Worm (Caenorhabditis elegans): ENCODE results near the gene asna-1.

Gene asna-1

DNA sequence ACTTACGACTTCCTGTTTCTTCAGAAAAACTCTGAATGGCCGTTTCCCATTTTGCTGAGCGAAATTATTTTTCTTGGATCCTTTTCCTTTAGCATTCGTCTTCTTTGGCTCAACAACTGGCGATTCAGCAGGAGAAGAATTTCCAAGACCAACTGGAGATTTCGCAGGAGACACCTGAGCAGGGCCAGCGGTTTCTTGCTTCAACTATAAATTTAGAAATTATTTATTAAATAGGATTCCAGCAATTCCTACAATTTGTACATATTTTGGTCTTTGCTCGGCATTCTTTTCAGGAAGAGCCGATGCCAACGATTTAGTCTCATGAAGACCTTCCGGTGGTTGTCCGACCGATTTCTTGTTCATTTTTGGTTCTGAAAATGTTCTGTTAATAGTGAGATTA lies 45.4 kb upstream of the asna-1 start, which contains the start of gene F44E2.8 (continued):
- TF ChIP-seq ZK185.1 (tag; optimal IDR thresholded peaks at IDR 0.05; ENCODE audit: poor library complexity, severe bottlenecking), result no peak
- TF ChIP-seq nhr-179 (tag; optimal IDR thresholded peaks at IDR 0.05), result no peak
- no peak for TF ChIP-seq Y79H2A.3 (GFP tag; conservative IDR thresholded peaks at IDR 0.05)
- TF ChIP-seq pbrm-1 (GFP tag; IDR thresholded peaks at IDR 0.05), result no peak
- no peak for TF ChIP-seq attf-3 (GFP tag; conservative IDR thresholded peaks at IDR 0.05)
- no peak for TF ChIP-seq ztf-25 (GFP tag; IDR thresholded peaks at IDR 0.05)
- TF ChIP-seq lin-26 (GFP tag; IDR thresholded peaks at IDR 0.05), result no peak
- TF ChIP-seq nfya-1 (tag; optimal IDR thresholded peaks at IDR 0.05; ENCODE audit: borderline replicate concordance, insufficient read depth), result no peak
- TF ChIP-seq egl-18 (GFP tag; IDR thresholded peaks at IDR 0.05), result no peak
- TF ChIP-seq repo-1 (tag; optimal IDR thresholded peaks at IDR 0.05), result peak; percentile 38
- TF ChIP-seq ztf-22 (GFP tag; optimal IDR thresholded peaks at IDR 0.05), result no peak
- no peak for TF ChIP-seq madf-10 (tag; optimal IDR thresholded peaks at IDR 0.05)
- TF ChIP-seq unc-130 (GFP tag; optimal IDR thresholded peaks at IDR 0.05), result no peak
- TF ChIP-seq F55B11.4 (tag; optimal IDR thresholded peaks at IDR 0.05; ENCODE audit: borderline replicate concordance, insufficient read depth), result no peak
- no peak for TF ChIP-seq ceh-40 (GFP tag; IDR thresholded peaks at IDR 0.05)
- no peak for TF ChIP-seq F22D6.2 (tag; optimal IDR thresholded peaks at IDR 0.05)
- no peak for TF ChIP-seq K11D2.4 (GFP tag; IDR thresholded peaks at IDR 0.05)
- no peak for TF ChIP-seq ccch-3 (GFP tag; optimal IDR thresholded peaks at IDR 0.05)
- TF ChIP-seq T26A5.8 (tag; optimal IDR thresholded peaks at IDR 0.05), result no peak
- no peak for TF ChIP-seq zim-3 (tag; optimal IDR thresholded peaks at IDR 0.05)
- TF ChIP-seq fkh-3 (tag; optimal IDR thresholded peaks at IDR 0.05), result no peak
- TF ChIP-seq ceh-91 (GFP tag; IDR thresholded peaks at IDR 0.05), result no peak
- no peak for TF ChIP-seq F39B2.1 (GFP tag; IDR thresholded peaks at IDR 0.05)
- TF ChIP-seq hlh-26 (GFP tag; conservative IDR thresholded peaks at IDR 0.05), result no peak
- 0 out of 2 replicates have a peak, but pooled peaks have one; percentile 16 for TF ChIP-seq hmg-1.2 (GFP tag; IDR thresholded peaks at IDR 0.05)
- no peak for TF ChIP-seq hlh-12 (tag; optimal IDR thresholded peaks at IDR 0.05)
- no peak for TF ChIP-seq F23B12.7 (tag; optimal IDR thresholded peaks at IDR 0.05; ENCODE audit: insufficient read depth)
- no peak for TF ChIP-seq somi-1 (GFP tag; optimal IDR thresholded peaks at IDR 0.05)
- no peak for TF ChIP-seq snpc-1.3 (tag; optimal IDR thresholded peaks at IDR 0.05; ENCODE audit: insufficient read depth)
- TF ChIP-seq akir-1 (GFP tag; optimal IDR thresholded peaks at IDR 0.05), result no peak
- TF ChIP-seq F10E7.11 (tag; optimal IDR thresholded peaks at IDR 0.05), result no peak
- TF ChIP-seq attf-6 (GFP tag; IDR thresholded peaks at IDR 0.05), result 0 out of 2 replicates have a peak, but pooled peaks have one; percentile 15
- TF ChIP-seq bed-1 (GFP tag; IDR thresholded peaks at IDR 0.05), result no peak
- TF ChIP-seq unc-62 (GFP tag; optimal IDR thresholded peaks at IDR 0.05), result no peak
- TF ChIP-seq ztf-18 (tag; optimal IDR thresholded peaks at IDR 0.05), result peak; percentile 17
- TF ChIP-seq rcor-1 (GFP tag; IDR thresholded peaks at IDR 0.05), result no peak
- no peak for TF ChIP-seq Y67H2A.10 (GFP tag; conservative IDR thresholded peaks at IDR 0.05)
- no peak for TF ChIP-seq nhr-120 (GFP tag; IDR thresholded peaks at IDR 0.05)
- no peak for TF ChIP-seq ztf-26 (tag; optimal IDR thresholded peaks at IDR 0.05)
- no peak for TF ChIP-seq attf-5 (GFP tag; optimal IDR thresholded peaks at IDR 0.05)
- TF ChIP-seq Y95B8A.8 (GFP tag; IDR thresholded peaks at IDR 0.05), result no peak
- peak; percentile 14 for TF ChIP-seq xnd-1 (tag; optimal IDR thresholded peaks at IDR 0.05)
